Worm (Caenorhabditis elegans): ENCODE measurements around the gene ife-5.

DNA sequence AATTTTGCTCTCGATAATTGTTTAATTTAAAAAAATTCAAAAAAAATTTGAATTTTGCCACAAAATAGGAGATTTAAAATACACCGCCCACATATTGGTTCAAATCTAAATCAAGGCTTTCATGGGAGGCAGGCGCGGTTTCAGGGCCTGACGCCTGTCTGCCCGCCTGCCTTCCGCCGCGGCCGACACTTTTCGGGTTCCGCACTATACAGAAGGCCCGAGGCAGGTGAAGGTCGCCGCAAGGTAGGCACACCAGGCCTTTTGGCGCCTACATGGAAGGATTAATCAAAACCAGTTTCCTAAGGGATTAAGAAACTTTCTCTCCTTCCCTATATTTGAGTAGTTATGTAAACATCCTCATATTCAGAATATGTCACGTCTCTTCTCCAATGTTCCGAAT is 37.9 kb upstream of the ife-5 start, which contains the start of gene Y57A10A.24:
- TF ChIP-seq W03F9.2 (tag; optimal IDR thresholded peaks at IDR 0.05) = no peak
- no peak for TF ChIP-seq him-1 (tag; optimal IDR thresholded peaks at IDR 0.05)

Data from whole organism, L4/young adult.